Worm (Caenorhabditis elegans) whole organism, L4 larva: Measurements from ENCODE around the gene aakg-3.

ENCODE experiments used
- F26F4.8 ChIP-seq: fragments of 200-800 bp; sonication (Bioruptor generic); conservative IDR thresholded peaks from 2 replicates; pipeline ENCODE4 v1.3.6; 2022; ENCODE audit warnings: missing genetic modification characterization, missing compliant biosample characterization
- F49E8.2 ChIP-seq: sonication (generic microtip); optimal IDR thresholded peaks from 2 replicates; lab custom pipeline; 2016; ENCODE audit warnings: missing compliant biosample characterization, mild to moderate bottlenecking, missing genetic modification characterization, borderline replicate concordance
- T26A8.4 ChIP-seq: fragments of 200-800 bp; sonication (Bioruptor generic); IDR thresholded peaks from 2 replicates; pipeline ENCODE4 v1.3.6; 2022; ENCODE audit warnings: missing genetic modification characterization, missing compliant biosample characterization
- Y105C5A.15 ChIP-seq: fragments of 200-800 bp; sonication (Bioruptor generic); IDR thresholded peaks from 2 replicates; pipeline ENCODE4 v1.3.6; 2022; ENCODE audit warnings: missing genetic modification characterization, missing compliant biosample characterization
- Y48G9A.11 ChIP-seq: fragments of 200-800 bp; sonication (Bioruptor generic); IDR thresholded peaks from 2 replicates; pipeline ENCODE4 v1.3.6; 2022; ENCODE audit warnings: missing genetic modification reagents, missing genetic modification characterization, missing compliant biosample characterization
- Y75B8A.6 ChIP-seq: fragments of 200-800 bp; sonication (Bioruptor generic); IDR thresholded peaks from 2 replicates; pipeline ENCODE4 v1.3.6; 2022; ENCODE audit warnings: missing genetic modification reagents, missing genetic modification characterization, missing compliant biosample characterization
- ZK546.5 ChIP-seq, 2 experiments: sonication (generic microtip); optimal IDR thresholded peaks; 2 replicates each; lab custom pipeline; 2017; ENCODE audit warnings: missing biosample characterization in 2 of 2, missing genetic modification characterization in 2 of 2
- aly-2 ChIP-seq: sonication (generic microtip); optimal IDR thresholded peaks from 2 replicates; lab custom pipeline; 2018; ENCODE audit warnings: missing biosample characterization, missing genetic modification characterization
- ama-1 ChIP-seq: fragments of 150-350 bp; optimal IDR thresholded peaks from 2 replicates; lab custom pipeline; 2014; ENCODE audit warnings: inconsistent platforms, mixed read lengths
- ceh-32 ChIP-seq: sonication (generic microtip); optimal IDR thresholded peaks from 2 replicates; lab custom pipeline; 2016; ENCODE audit warnings: mild to moderate bottlenecking, missing genetic modification characterization, missing compliant biosample characterization; ENCODE audit not compliant: poor library complexity
- ceh-62 ChIP-seq: sonication (generic microtip); optimal IDR thresholded peaks from 2 replicates; lab custom pipeline; 2017; ENCODE audit warnings: missing biosample characterization, missing genetic modification characterization
- ces-1 ChIP-seq: fragments of 150-350 bp; sonication (generic microtip); optimal IDR thresholded peaks from 4 replicates; lab custom pipeline; 2014; ENCODE audit warnings: missing biosample characterization, missing genetic modification reagents, missing genetic modification characterization
- cey-2 ChIP-seq: sonication (generic microtip); optimal IDR thresholded peaks from 3 replicates; lab custom pipeline; 2017; ENCODE audit warnings: missing genetic modification characterization, mild to moderate bottlenecking, missing compliant biosample characterization, antibody characterized with exemption, borderline replicate concordance; ENCODE audit not compliant: insufficient read depth
- ctbp-1 ChIP-seq: fragments of 200-800 bp; sonication (Bioruptor generic); IDR thresholded peaks from 2 replicates; pipeline ENCODE4 v1.3.6; 2022; ENCODE audit warnings: missing genetic modification reagents, missing genetic modification characterization, missing compliant biosample characterization
- daf-19 ChIP-seq: fragments of 200-800 bp; sonication (Bioruptor generic); conservative IDR thresholded peaks from 2 replicates; pipeline ENCODE4 v1.3.6; 2022; ENCODE audit warnings: missing genetic modification characterization, missing compliant biosample characterization
- daf-8 ChIP-seq: fragments of 200-800 bp; sonication (Bioruptor generic); IDR thresholded peaks from 2 replicates; pipeline ENCODE4 v1.3.6; 2022; ENCODE audit warnings: missing genetic modification characterization, missing compliant biosample characterization
- dve-1 ChIP-seq: sonication (generic microtip); optimal IDR thresholded peaks from 2 replicates; lab custom pipeline; 2017; ENCODE audit warnings: antibody characterized with exemption, mild to moderate bottlenecking, missing genetic modification characterization, missing compliant biosample characterization; ENCODE audit not compliant: insufficient read depth
- fkh-10 ChIP-seq: fragments of 150-350 bp; optimal IDR thresholded peaks from 2 replicates; lab custom pipeline; 2014; ENCODE audit warnings: missing biosample characterization, missing genetic modification reagents, missing genetic modification characterization
- hif-1 ChIP-seq, 2 experiments: sonication (generic microtip); optimal IDR thresholded peaks; 2 replicates each; lab custom pipeline; 2016 to 2017; ENCODE audit warnings: missing compliant biosample characterization in 2 of 2, missing genetic modification characterization in 2 of 2, missing genetic modification reagents in 2 of 2, missing genotype in 2 of 2, mild to moderate bottlenecking in 1 of 2
- hlh-11 ChIP-seq: fragments of 200-800 bp; sonication (Bioruptor generic); optimal IDR thresholded peaks from 2 replicates; lab custom pipeline; 2018; ENCODE audit warnings: mild to moderate bottlenecking, missing genetic modification characterization, missing compliant biosample characterization
- jun-1 ChIP-seq: fragments of 150-350 bp; optimal IDR thresholded peaks from 2 replicates; lab custom pipeline; 2014; ENCODE audit warnings: missing biosample characterization, missing genetic modification reagents, missing genetic modification characterization
- lin-38 ChIP-seq: fragments of 200-800 bp; sonication (Bioruptor generic); IDR thresholded peaks from 2 replicates; pipeline ENCODE4 v1.3.6; 2022; ENCODE audit warnings: missing genetic modification reagents, missing genetic modification characterization, missing compliant biosample characterization
- lir-3 ChIP-seq: sonication (generic microtip); optimal IDR thresholded peaks from 2 replicates; lab custom pipeline; 2016; ENCODE audit warnings: mild to moderate bottlenecking, missing genetic modification characterization, missing compliant biosample characterization
- lsy-2 ChIP-seq, 2 experiments: fragments of 150-350 bp in 1 of 2; sonication (generic microtip) in 1 of 2; optimal IDR thresholded peaks; 2 replicates each; lab custom pipeline; 2014 to 2017; ENCODE audit warnings: missing biosample characterization in 2 of 2, missing genetic modification characterization in 2 of 2
- mxl-3 ChIP-seq: fragments of 200-800 bp; sonication (Bioruptor generic); optimal IDR thresholded peaks from 2 replicates; lab custom pipeline; 2018; ENCODE audit warnings: mild to moderate bottlenecking, missing genetic modification characterization, missing compliant biosample characterization
- nhr-237 ChIP-seq: sonication (generic microtip); optimal IDR thresholded peaks from 2 replicates; lab custom pipeline; 2017; ENCODE audit warnings: missing biosample characterization, missing genetic modification characterization
- nhr-76 ChIP-seq: fragments of 150-350 bp; optimal IDR thresholded peaks from 2 replicates; lab custom pipeline; 2014; ENCODE audit warnings: missing biosample characterization, missing genetic modification characterization
- pqm-1 ChIP-seq: sonication (generic microtip); optimal IDR thresholded peaks from 2 replicates; lab custom pipeline; 2017; ENCODE audit warnings: missing biosample characterization, missing genetic modification characterization
- saeg-2 ChIP-seq: fragments of 200-800 bp; sonication (Bioruptor generic); IDR thresholded peaks from 2 replicates; pipeline ENCODE4 v1.3.6; 2022; ENCODE audit warnings: missing genetic modification reagents, missing genetic modification characterization, missing compliant biosample characterization
- sdz-12 ChIP-seq: fragments of 200-800 bp; sonication (Bioruptor generic); optimal IDR thresholded peaks from 2 replicates; lab custom pipeline; 2018; ENCODE audit warnings: mild to moderate bottlenecking, missing genetic modification characterization, missing compliant biosample characterization
- set-16 ChIP-seq: fragments of 200-800 bp; sonication (Bioruptor generic); IDR thresholded peaks from 2 replicates; pipeline ENCODE4 v1.3.6; 2022; ENCODE audit warnings: missing genetic modification reagents, missing genetic modification characterization, missing compliant biosample characterization
- skn-1 ChIP-seq: fragments of 150-350 bp; optimal IDR thresholded peaks from 2 replicates; lab custom pipeline; 2014; ENCODE audit warnings: missing biosample characterization, missing genetic modification characterization
- snpc-1.2 ChIP-seq: fragments of 200-800 bp; sonication (Bioruptor generic); IDR thresholded peaks from 2 replicates; pipeline ENCODE4 v1.3.6; 2022; ENCODE audit warnings: missing genetic modification reagents, missing genetic modification characterization, missing compliant biosample characterization
- spr-3 ChIP-seq: fragments of 200-800 bp; sonication (Bioruptor generic); optimal IDR thresholded peaks from 2 replicates; lab custom pipeline; 2018; ENCODE audit warnings: mild to moderate bottlenecking, missing genetic modification characterization, missing compliant biosample characterization
- tra-1 ChIP-seq: fragments of 200-800 bp; sonication (Bioruptor generic); IDR thresholded peaks from 2 replicates; pipeline ENCODE4 v1.3.6; 2022; ENCODE audit warnings: missing genetic modification reagents, missing genetic modification characterization, missing compliant biosample characterization
- unc-62 ChIP-seq, 3 experiments: fragments of 150-350 bp in 1 of 3; sonication (generic microtip); optimal IDR thresholded peaks in 2 of 3; peaks in 1 of 3; 1 replicate in 1 of 3; 2 replicates in 2 of 3; lab custom pipeline; 2014 to 2017; ENCODE audit warnings: missing biosample characterization in 3 of 3, missing genetic modification characterization in 3 of 3, missing genetic modification reagents in 3 of 3, missing genotype in 1 of 3
- vab-7 ChIP-seq: fragments of 200-800 bp; sonication (Bioruptor generic); IDR thresholded peaks from 2 replicates; pipeline ENCODE4 v1.3.6; 2022; ENCODE audit warnings: missing genetic modification reagents, missing genetic modification characterization, missing compliant biosample characterization
- zfp-3 ChIP-seq: fragments of 200-800 bp; sonication (Bioruptor generic); conservative IDR thresholded peaks from 2 replicates; pipeline ENCODE4 v1.3.6; 2022; ENCODE audit warnings: missing genetic modification reagents, missing genetic modification characterization, missing compliant biosample characterization

aakg-3 gene

DNA sequence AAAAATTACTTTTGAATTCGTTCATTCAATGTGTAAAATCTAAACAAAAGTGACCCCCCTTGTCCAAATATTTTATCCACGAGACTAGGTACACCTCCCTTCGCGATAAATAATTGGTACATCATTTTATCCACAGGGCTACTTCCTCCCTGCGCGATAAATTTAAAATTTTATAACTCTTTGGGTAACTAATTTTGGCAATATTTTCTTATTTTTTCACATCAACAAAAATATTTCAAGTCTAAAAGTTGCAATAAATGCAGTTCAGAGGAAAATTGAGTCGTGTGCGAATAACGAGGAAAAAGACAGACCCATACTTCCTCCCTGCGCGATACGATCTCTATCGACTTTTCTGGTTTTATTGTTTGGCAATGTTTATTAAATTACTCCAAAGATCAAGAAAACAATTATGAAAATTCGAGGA lies 20.7 kb downstream of the aakg-3 start (continued):
- TF ChIP-seq dve-1 (tag; lab: Kevin White, UChicago) = peak; percentile 100
- TF ChIP-seq mxl-3 = peak; percentile 92
- no peak for TF ChIP-seq skn-1 (tag; lab: Kevin White, UChicago)
- peak; percentile 96 to 98 for TF ChIP-seq lsy-2 (tag; optimal IDR thresholded peaks at IDR 0.05; lab: Kevin White, UChicago)
- TF ChIP-seq ceh-62 (tag; lab: Kevin White, UChicago) = no peak
- peak; percentile 86 for TF ChIP-seq lin-38 (GFP tag; lab: Robert Waterston, UW)
- TF ChIP-seq aly-2 = no peak
- TF ChIP-seq fkh-10 (GFP tag; lab: Kevin White, UChicago) = peak; percentile 99
- TF ChIP-seq ces-1 (GFP tag; lab: Kevin White, UChicago) = peak; percentile 97
- peak; percentile 54 for TF ChIP-seq F49E8.2 (tag; lab: Kevin White, UChicago)
- TF ChIP-seq nhr-237 (tag; lab: Kevin White, UChicago) = peak; percentile 91
- peak; percentile 60 for TF ChIP-seq pqm-1 (tag; lab: Kevin White, UChicago)
- TF ChIP-seq ama-1 (lab: Kevin White, UChicago) = no peak
- peak; percentile 59 for TF ChIP-seq cey-2 (tag; lab: Kevin White, UChicago)
- TF ChIP-seq sdz-12 (GFP tag; lab: Kevin White, UChicago) = no peak
- peak; percentile 92 for TF ChIP-seq lir-3 (tag; lab: Kevin White, UChicago)
- TF ChIP-seq ZK546.5 (tag; optimal IDR thresholded peaks at IDR 0.05; lab: Kevin White, UChicago) = peak; percentile 54 to 82
- peak; percentile 94 for TF ChIP-seq vab-7
- TF ChIP-seq hif-1 (tag; optimal IDR thresholded peaks at IDR 0.05; lab: Kevin White, UChicago) = peak; percentile 77 to 86
- TF ChIP-seq jun-1 (tag; lab: Kevin White, UChicago) = peak; percentile 98
- TF ChIP-seq ceh-32 (tag; lab: Kevin White, UChicago) = peak; percentile 91
- peak; percentile 90 for TF ChIP-seq nhr-76
- TF ChIP-seq, all 104 proteins: peak for 91

DNA sequence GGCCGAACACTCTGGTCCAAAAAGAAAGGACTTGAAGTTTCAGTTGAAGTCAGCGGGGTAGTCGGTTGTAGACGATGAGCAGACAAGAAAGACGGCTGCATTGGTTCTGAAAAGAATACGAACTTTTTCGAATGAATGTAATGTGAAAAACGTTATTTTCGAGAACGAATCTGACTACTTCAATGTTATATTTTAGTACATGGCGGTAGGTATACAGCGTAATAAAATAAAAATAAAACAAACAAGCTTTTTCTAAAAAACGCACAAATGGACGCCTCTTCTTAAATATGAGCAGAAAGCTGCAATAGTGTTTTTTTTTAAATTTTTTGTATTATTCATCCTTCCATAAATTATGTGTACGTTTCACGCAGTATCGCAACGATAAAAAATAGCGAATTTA lies 23.4 kb downstream of the aakg-3 start, which contains the start of gene Y41G9A.17:
Y41G9A.17 (minus strand) TSS at position 101 of the 400 bp plus-strand sequence.
- no peak for TF ChIP-seq tra-1 (GFP tag; lab: Robert Waterston, UW)
- TF ChIP-seq ctbp-1 (GFP tag; lab: Robert Waterston, UW) = no peak
- no peak for TF ChIP-seq Y48G9A.11 (GFP tag; lab: Robert Waterston, UW)
- no peak for TF ChIP-seq daf-19 (GFP tag; lab: Robert Waterston, UW)
- TF ChIP-seq Y75B8A.6 (GFP tag; lab: Robert Waterston, UW) = no peak
- TF ChIP-seq spr-3 (GFP tag; lab: Kevin White, UChicago) = no peak
- no peak for TF ChIP-seq Y105C5A.15 (GFP tag; lab: Robert Waterston, UW)
- TF ChIP-seq jun-1 (tag; lab: Kevin White, UChicago) = no peak
- TF ChIP-seq ceh-32 (tag; lab: Kevin White, UChicago) = no peak
- TF ChIP-seq T26A8.4 (GFP tag; lab: Robert Waterston, UW) = no peak
- no peak for TF ChIP-seq hif-1 (tag; optimal IDR thresholded peaks at IDR 0.05; lab: Kevin White, UChicago)
- TF ChIP-seq hlh-11 = no peak
- no peak for TF ChIP-seq daf-8 (GFP tag; lab: Robert Waterston, UW)
- TF ChIP-seq zfp-3 = no peak
- no peak for TF ChIP-seq unc-62 (GFP tag; optimal IDR thresholded peaks at IDR 0.05 in 1 of 2; lab: Kevin White, UChicago)
- no peak for TF ChIP-seq unc-62 (tag; optimal IDR thresholded peaks at IDR 0.05; lab: Kevin White, UChicago)
- TF ChIP-seq set-16 (GFP tag; lab: Robert Waterston, UW) = no peak
- no peak for TF ChIP-seq ZK546.5 (tag; optimal IDR thresholded peaks at IDR 0.05; lab: Kevin White, UChicago)
- no peak for TF ChIP-seq saeg-2
- TF ChIP-seq snpc-1.2 (GFP tag; lab: Robert Waterston, UW) = no peak
- TF ChIP-seq F26F4.8 (GFP tag; lab: Robert Waterston, UW) = no peak
